Fruit fly (Drosophila melanogaster): Measurements from ENCODE around the gene CG46339.
A peak's percentile ranks its signal among the peaks of the same experiment; 100 is the strongest.

CG46339 gene

dm6 chr3R:26958314-26958979 lies 42.9 kb downstream of the CG46339 start, which contains the start of gene CG6330 (continued):
- no peak for TF ChIP-seq Neu2 (GFP tag; optimal IDR thresholded peaks at IDR 0.05; ENCODE audit: borderline replicate concordance)
- peak; percentile 54 for TF ChIP-seq Deaf1 (tag; optimal IDR thresholded peaks at IDR 0.05)
- no peak for TF ChIP-seq Nf-YC (tag; optimal IDR thresholded peaks at IDR 0.05)
- TF ChIP-seq Med (GFP tag): peak; percentile 60
- peak; percentile 49; the same call in 1 of the 2 replicates for TF ChIP-seq onecut (GFP tag; IDR thresholded peaks at IDR 0.05)
- peak; percentile 27 for TF ChIP-seq cwo (GFP tag; optimal IDR thresholded peaks at IDR 0.05)
- TF ChIP-seq CG17385 (GFP tag; optimal IDR thresholded peaks at IDR 0.05): peak; percentile 26
- TF ChIP-seq en (GFP tag; optimal IDR thresholded peaks at IDR 0.05): no peak
- TF ChIP-seq CG18764 (GFP tag; optimal IDR thresholded peaks at IDR 0.05): no peak
- peak; percentile 42 for TF ChIP-seq CG12769 (tag; optimal IDR thresholded peaks at IDR 0.05)
- no peak for TF ChIP-seq dmrt11E (tag; optimal IDR thresholded peaks at IDR 0.05)
- peak; percentile 18; the same call in 1 of the 2 replicates for TF ChIP-seq amos (GFP tag; IDR thresholded peaks at IDR 0.05; ENCODE audit: partially characterized antibody)
- peak; percentile 87 for TF ChIP-seq abd-A (tag; optimal IDR thresholded peaks at IDR 0.05)
- peak; percentile 38; the same call in 1 of the 2 replicates for TF ChIP-seq Bgb (GFP tag; IDR thresholded peaks at IDR 0.05; ENCODE audit: partially characterized antibody)
- TF ChIP-seq CG12219 (GFP tag; optimal IDR thresholded peaks at IDR 0.05): no peak
- TF ChIP-seq Hey (tag; optimal IDR thresholded peaks at IDR 0.05): no peak
- TF ChIP-seq ato (GFP tag; IDR thresholded peaks at IDR 0.05; ENCODE audit: partially characterized antibody): no peak
- no peak for TF ChIP-seq luna (GFP tag; optimal IDR thresholded peaks at IDR 0.05)
- TF ChIP-seq CG12299 (tag; optimal IDR thresholded peaks at IDR 0.05): no peak
- TF ChIP-seq CG18599 (GFP tag; optimal IDR thresholded peaks at IDR 0.05): peak; percentile 25
- TF ChIP-seq CG3995 (GFP tag; optimal IDR thresholded peaks at IDR 0.05): peak; percentile 63
- peak; percentile 14 for TF ChIP-seq Jarid2 (GFP tag; optimal IDR thresholded peaks at IDR 0.05)

- TF ChIP-seq shn (GFP tag; optimal IDR thresholded peaks at IDR 0.05) (no peak), Fer1 (GFP tag; optimal IDR thresholded peaks at IDR 0.05) (peak; percentile 27), Optix (GFP tag; IDR thresholded peaks at IDR 0.05) (0 out of 3 replicates have a peak, but pooled peaks have one; percentile 16), Drgx (GFP tag; IDR thresholded peaks at IDR 0.05) (0 out of 2 replicates have a peak, but pooled peaks have one; percentile 10), CG34376 (GFP tag; optimal IDR thresholded peaks at IDR 0.05) (peak; percentile 0), pan (optimal IDR thresholded peaks at IDR 0.05) (no peak), pan (GFP tag; optimal IDR thresholded peaks at IDR 0.05 in 1 of 2, IDR thresholded peaks at IDR 0.05 in 1 of 2) (peak in 1 of 2 experiments; percentile 10), CG14860 (GFP tag; IDR thresholded peaks at IDR 0.05; ENCODE audit: partially characterized antibody) (no peak), Med (GFP tag) (peak; percentile 28), tio (GFP tag; optimal IDR thresholded peaks at IDR 0.05) (no peak), E2f2 (GFP tag; IDR thresholded peaks at IDR 0.05) (no peak), knrl (GFP tag; IDR thresholded peaks at IDR 0.05; ENCODE audit: partially characterized antibody) (0 out of 3 replicates have a peak, but pooled peaks have one; percentile 13), CG16779 (GFP tag; IDR thresholded peaks at IDR 0.05) (peak; percentile 66; the same call in 1 of the 2 replicates), tna (GFP tag; IDR thresholded peaks at IDR 0.05; ENCODE audit: partially characterized antibody) (peak; percentile 36; the same call in 1 of the 2 replicates), CG9932 (GFP tag; IDR thresholded peaks at IDR 0.05) (peak; percentile 35; the same call in 1 of the 2 replicates), unc-4 (GFP tag; IDR thresholded peaks at IDR 0.05; ENCODE audit: partially characterized antibody) (peak; percentile 17; the same call in 1 of the 2 replicates), CG10543 (GFP tag; optimal IDR thresholded peaks at IDR 0.05) (peak; percentile 11), otp (GFP tag; IDR thresholded peaks at IDR 0.05) (0 out of 3 replicates have a peak, but pooled peaks have one; percentile 37), slbo (GFP tag; IDR thresholded peaks at IDR 0.05) (no peak), Bgb (GFP tag; IDR thresholded peaks at IDR 0.05; ENCODE audit: partially characterized antibody) (peak; percentile 37; the same call in 1 of the 2 replicates), CG14441 (GFP tag; IDR thresholded peaks at IDR 0.05) (0 out of 2 replicates have a peak, but pooled peaks have one; percentile 7), CG15514 (GFP tag; optimal IDR thresholded peaks at IDR 0.05) (peak; percentile 16), Dad (GFP tag; optimal IDR thresholded peaks at IDR 0.05) (peak; percentile 33), mirr (GFP tag; optimal IDR thresholded peaks at IDR 0.05) (peak; percentile 43), caup (GFP tag; optimal IDR thresholded peaks at IDR 0.05; ENCODE audit: severe bottlenecking) (no peak), dan (GFP tag; IDR thresholded peaks at IDR 0.05) (no peak), toy (GFP tag; IDR thresholded peaks at IDR 0.05) (peak; percentile 46; the same call in 1 of the 2 replicates)
Observed at dm6 chr3R:26960496-26960895, 44.9 kb downstream of the CG46339 start.
